Fruit fly (Drosophila melanogaster): Measurements from ENCODE around the gene CG13039.

DNA sequence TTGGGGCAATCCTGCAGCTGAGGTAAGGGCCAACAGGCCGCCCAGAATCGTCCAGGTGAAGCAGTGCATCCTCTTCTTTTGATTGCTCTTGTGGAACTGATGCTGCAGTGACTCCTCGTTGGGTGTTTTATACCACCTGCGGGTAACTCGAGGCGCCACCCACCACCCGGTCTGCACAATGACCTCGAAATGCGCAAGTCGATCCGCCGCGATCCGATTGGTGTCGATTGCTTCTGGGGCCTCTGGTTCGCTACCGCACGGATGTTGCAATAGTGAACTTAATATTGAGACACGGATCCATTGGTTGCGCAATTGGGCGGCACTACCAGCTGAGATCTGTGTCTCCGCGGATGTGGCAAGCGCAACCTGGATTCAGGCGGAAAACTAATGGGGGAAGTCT, 40.7 kb upstream of the CG13039 start, which contains the start of gene Cpr72Ec:
- TF ChIP-seq CG11617 (GFP tag; optimal IDR thresholded peaks at IDR 0.05): no peak
- TF ChIP-seq CG1620 (GFP tag; optimal IDR thresholded peaks at IDR 0.05): no peak
